Worm (Caenorhabditis elegans): ENCODE data around the gene Y105C5B.11.
A peak's percentile ranks its signal among the peaks of the same experiment; 100 is the strongest.

DNA sequence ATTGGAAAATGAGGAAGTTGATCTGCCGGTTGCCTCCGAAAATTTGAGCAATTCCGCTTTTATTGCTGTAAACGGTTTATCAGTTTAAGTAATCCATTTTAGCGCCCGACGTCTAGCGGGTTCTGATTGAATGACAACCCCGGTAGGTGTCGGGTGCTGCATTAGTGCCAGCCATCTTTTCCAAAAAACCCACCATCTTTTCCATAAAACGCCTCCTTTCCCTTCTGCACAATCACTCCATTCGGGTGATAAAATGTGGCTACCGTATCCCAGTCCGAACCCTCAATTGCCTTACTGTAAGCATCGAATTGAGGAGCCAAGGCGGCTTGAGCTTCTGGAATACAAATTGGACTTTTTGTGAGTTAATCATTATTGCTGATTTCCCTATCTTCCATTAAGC, 41.1 kb downstream of the Y105C5B.11 start:
- TF ChIP-seq T26A5.8 (tag; optimal IDR thresholded peaks at IDR 0.05) (peak; percentile 56), dpl-1 (GFP tag; optimal IDR thresholded peaks at IDR 0.05) (no peak), lin-40 (tag; optimal IDR thresholded peaks at IDR 0.05) (no peak), lin-35 (GFP tag; optimal IDR thresholded peaks at IDR 0.05) (no peak), Y79H2A.3 (GFP tag; conservative IDR thresholded peaks at IDR 0.05) (no peak), rcor-1 (GFP tag; IDR thresholded peaks at IDR 0.05) (no peak), efl-1 (GFP tag; optimal IDR thresholded peaks at IDR 0.05) (no peak), C17E4.6 (GFP tag; IDR thresholded peaks at IDR 0.05) (no peak), sdz-38 (tag; optimal IDR thresholded peaks at IDR 0.05) (no peak), Y95B8A.8 (GFP tag; IDR thresholded peaks at IDR 0.05) (no peak)

All from whole organism, young adult.